Fruit fly (Drosophila melanogaster): Measurements from ENCODE around the gene Eig71Ef.

Gene Eig71Ef

DNA sequence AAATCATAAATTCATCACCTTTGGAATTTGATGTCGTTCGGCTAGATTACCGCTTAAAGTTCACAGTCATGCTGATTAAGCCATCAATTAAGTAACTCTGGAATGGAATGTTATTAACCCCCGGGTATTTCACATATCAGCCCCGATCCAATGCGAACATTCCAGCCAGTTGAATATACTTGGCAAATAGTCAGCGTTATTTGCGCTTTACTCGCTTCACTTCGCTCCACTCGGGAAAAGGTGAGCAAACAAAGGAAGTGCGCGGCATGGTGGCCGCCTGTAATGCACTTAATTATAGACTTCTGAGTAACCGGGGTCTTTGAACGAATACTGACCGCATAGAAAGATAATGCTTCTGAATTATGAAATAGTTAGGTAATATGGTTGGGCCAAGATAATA, 19.6 kb downstream of the Eig71Ef start (continued):
- TF ChIP-seq eg (GFP tag; IDR thresholded peaks at IDR 0.05) (no peak), CG10669 (GFP tag; optimal IDR thresholded peaks at IDR 0.05) (peak; percentile 6)

- TF ChIP-seq CG3919 (GFP tag; optimal IDR thresholded peaks at IDR 0.05) (no peak), CG3032 (tag; optimal IDR thresholded peaks at IDR 0.05) (no peak), Lpt (GFP tag; optimal IDR thresholded peaks at IDR 0.05) (no peak), esn (GFP tag; optimal IDR thresholded peaks at IDR 0.05) (no peak)
These were observed 20.2 kb downstream of the Eig71Ef start for dm6 chr3L:15636978-15637377.

DNA sequence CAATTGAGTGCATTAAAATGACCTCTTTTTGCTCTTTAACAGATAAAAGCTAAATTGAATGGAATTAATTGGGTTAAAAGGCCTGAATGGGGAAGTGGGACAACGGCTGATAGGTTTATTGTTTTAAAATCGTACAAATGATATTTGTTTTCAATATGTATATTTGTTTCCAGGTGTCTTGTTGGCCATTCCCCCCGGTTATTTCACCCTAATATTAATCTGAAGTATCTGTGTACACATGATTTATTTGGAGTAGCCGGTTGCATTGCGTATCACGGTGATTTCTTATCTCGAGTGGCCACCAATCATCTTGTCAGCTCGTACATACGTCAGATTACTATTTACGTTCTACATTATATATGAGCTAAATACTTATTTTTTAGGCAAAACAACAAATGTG, 20.8 kb downstream of the Eig71Ef start:
- TF ChIP-seq Eip93F (GFP tag; optimal IDR thresholded peaks at IDR 0.05) (peak; percentile 3), dsx (GFP tag; optimal IDR thresholded peaks at IDR 0.05; ENCODE audit: poor library complexity, severe bottlenecking) (no peak), CG6792 (GFP tag; optimal IDR thresholded peaks at IDR 0.05) (no peak), CG15336 (GFP tag; IDR thresholded peaks at IDR 0.05) (no peak), CG11294 (GFP tag; IDR thresholded peaks at IDR 0.05) (no peak), CG9139 (GFP tag; optimal IDR thresholded peaks at IDR 0.05) (no peak), CG11762 (GFP tag; optimal IDR thresholded peaks at IDR 0.05; ENCODE audit: insufficient read depth) (no peak), CG8632 (GFP tag; optimal IDR thresholded peaks at IDR 0.05) (peak; percentile 5), Ets96B (tag; optimal IDR thresholded peaks at IDR 0.05) (no peak), cyc (GFP tag; optimal IDR thresholded peaks at IDR 0.05) (no peak), CG16779 (tag; optimal IDR thresholded peaks at IDR 0.05) (no peak), Eip78C (GFP tag) (peak; percentile 46), fkh (GFP tag; optimal IDR thresholded peaks at IDR 0.05) (peak; percentile 42), CG6163 (GFP tag; IDR thresholded peaks at IDR 0.05) (no peak), vri (GFP tag; optimal IDR thresholded peaks at IDR 0.05) (peak; percentile 83)

- peak; percentile 41 for TF ChIP-seq fkh (GFP tag; optimal IDR thresholded peaks at IDR 0.05)
- no peak for TF ChIP-seq OdsH (GFP tag; optimal IDR thresholded peaks at IDR 0.05)
These were observed 22.7 kb downstream of the Eig71Ef start for dm6 chr3L:15634368-15635075.

dm6 chr3L:15632653-15633052, 24.5 kb downstream of the Eig71Ef start:
- peak; percentile 16 for TF ChIP-seq esn (GFP tag; optimal IDR thresholded peaks at IDR 0.05)
- TF ChIP-seq achi (GFP tag; optimal IDR thresholded peaks at IDR 0.05), result peak; percentile 4
- no peak for TF ChIP-seq fd59A (GFP tag; optimal IDR thresholded peaks at IDR 0.05)
- peak; percentile 23 for TF ChIP-seq CG9139 (GFP tag; optimal IDR thresholded peaks at IDR 0.05)
- no peak for TF ChIP-seq CG6276 (GFP tag; optimal IDR thresholded peaks at IDR 0.05)
- TF ChIP-seq vri (GFP tag; optimal IDR thresholded peaks at IDR 0.05), result no peak
- TF ChIP-seq CG6854 (GFP tag; optimal IDR thresholded peaks at IDR 0.05), result peak; percentile 16
- peak; percentile 72 for TF ChIP-seq Eip78C (GFP tag)
- TF ChIP-seq Sox102F (GFP tag; optimal IDR thresholded peaks at IDR 0.05), result peak; percentile 31
- peak; percentile 2 for TF ChIP-seq CG6792 (GFP tag; optimal IDR thresholded peaks at IDR 0.05)
- TF ChIP-seq pdm3 (GFP tag; optimal IDR thresholded peaks at IDR 0.05), result no peak
- peak; percentile 9 for TF ChIP-seq Met (GFP tag; optimal IDR thresholded peaks at IDR 0.05)
- no peak for TF ChIP-seq CG10631 (GFP tag; optimal IDR thresholded peaks at IDR 0.05)
- TF ChIP-seq CG1621 (tag; optimal IDR thresholded peaks at IDR 0.05), result no peak
- TF ChIP-seq CG6808 (GFP tag; optimal IDR thresholded peaks at IDR 0.05), result peak; percentile 18
- no peak for TF ChIP-seq Smox (GFP tag; optimal IDR thresholded peaks at IDR 0.05)
- TF ChIP-seq CG11294 (GFP tag; IDR thresholded peaks at IDR 0.05), result no peak
- peak; percentile 33 for TF ChIP-seq CG8632 (GFP tag; optimal IDR thresholded peaks at IDR 0.05)
- peak; percentile 52 for TF ChIP-seq svp (GFP tag)
- no peak for TF ChIP-seq Sox14 (GFP tag; optimal IDR thresholded peaks at IDR 0.05)
- peak; percentile 73 for TF ChIP-seq fkh (GFP tag; optimal IDR thresholded peaks at IDR 0.05)
- TF ChIP-seq CG10669 (GFP tag; optimal IDR thresholded peaks at IDR 0.05), result no peak
- TF ChIP-seq ss (GFP tag; optimal IDR thresholded peaks at IDR 0.05), result peak in 1 of 2 experiments; percentile 23
- TF ChIP-seq Hr4 (GFP tag; optimal IDR thresholded peaks at IDR 0.05), result no peak
